Worm (Caenorhabditis elegans) whole organism, L1 larva: ENCODE results near the gene rmh-2.

Experiments used
- fos-1 ChIP-seq: fragments of 150-350 bp; optimal IDR thresholded peaks from 2 replicates; lab custom pipeline; 2014; ENCODE audit warnings: missing biosample characterization, missing genetic modification characterization
- lin-39 ChIP-seq: fragments of 150-350 bp; optimal IDR thresholded peaks from 2 replicates; lab custom pipeline; 2014; ENCODE audit warnings: missing biosample characterization, missing genetic modification reagents, missing genetic modification characterization
- lsy-2 ChIP-seq, 2 experiments: fragments of 150-350 bp; optimal IDR thresholded peaks; 2 replicates each; lab custom pipeline; 2014; ENCODE audit warnings: missing biosample characterization in 2 of 2, missing genetic modification characterization in 2 of 2
- mdl-1 ChIP-seq, 2 experiments: fragments of 150-350 bp; optimal IDR thresholded peaks; 2 replicates each; lab custom pipeline; 2014 to 2017; ENCODE audit warnings: missing biosample characterization in 2 of 2, missing genetic modification characterization in 2 of 2, inconsistent platforms in 1 of 2
- tbx-2 ChIP-seq: sonication (generic microtip); optimal IDR thresholded peaks from 2 replicates; lab custom pipeline; 2016; ENCODE audit warnings: missing genetic modification characterization, missing compliant biosample characterization
- unc-30 ChIP-seq: sonication (generic microtip); optimal IDR thresholded peaks from 2 replicates; lab custom pipeline; 2017; ENCODE audit warnings: missing biosample characterization, missing genetic modification characterization
- unc-98 ChIP-seq: fragments of 200-800 bp; sonication (Bioruptor generic); IDR thresholded peaks from 2 replicates; pipeline ENCODE4 v1.3.6; 2022; ENCODE audit warnings: missing genetic modification characterization, missing compliant biosample characterization
- ztf-11 ChIP-seq, 2 experiments: sonication (generic microtip); optimal IDR thresholded peaks; 2 replicates each; lab custom pipeline; 2016 to 2017; ENCODE audit warnings: missing genetic modification characterization in 2 of 2, missing biosample characterization in 1 of 2, missing compliant biosample characterization in 1 of 2

DNA sequence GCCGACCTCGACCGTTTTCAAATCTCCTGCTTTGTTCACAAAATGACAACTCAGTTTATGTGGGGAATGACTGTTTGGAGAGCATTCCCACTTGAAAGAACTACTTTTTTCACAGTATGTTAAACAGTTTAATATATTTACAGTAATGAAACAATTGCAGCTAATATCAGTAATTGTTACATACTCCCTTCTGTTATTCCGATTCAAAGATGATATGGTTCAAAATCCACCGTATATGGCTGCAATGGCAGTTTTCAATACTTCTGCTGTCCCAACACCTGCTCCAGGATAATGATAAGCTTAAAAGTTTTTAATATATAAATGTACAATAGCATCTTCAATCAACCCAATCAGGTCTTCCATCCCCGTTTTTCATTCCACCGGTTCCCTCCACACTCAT, 23.4 kb downstream of the rmh-2 start:
- TF ChIP-seq lin-39 (tag; lab: Kevin White, UChicago) (no peak), ztf-11 (tag; optimal IDR thresholded peaks at IDR 0.05; lab: Kevin White, UChicago) (no peak), lsy-2 (tag; optimal IDR thresholded peaks at IDR 0.05; lab: Kevin White, UChicago) (no peak), tbx-2 (tag; lab: Kevin White, UChicago) (no peak), unc-98 (no peak), mdl-1 (tag; optimal IDR thresholded peaks at IDR 0.05; lab: Kevin White, UChicago) (no peak), unc-30 (tag; lab: Kevin White, UChicago) (no peak), fos-1 (tag; lab: Kevin White, UChicago) (no peak)
